Fruit fly (Drosophila melanogaster): ENCODE results near the gene Kdm2.

Kdm2 gene

dm6 chr3R:9055119-9056105 lies 3.1 kb downstream of the Kdm2 start (continued):
- TF ChIP-seq CG11902 (GFP tag; optimal IDR thresholded peaks at IDR 0.05) (peak; percentile 81), CG10669 (GFP tag; optimal IDR thresholded peaks at IDR 0.05) (peak; percentile 86), CG34406 (GFP tag; optimal IDR thresholded peaks at IDR 0.05) (peak; percentile 90), spab (GFP tag; optimal IDR thresholded peaks at IDR 0.05) (peak; percentile 83), Lpt (GFP tag; optimal IDR thresholded peaks at IDR 0.05) (peak; percentile 66), cyc (GFP tag; optimal IDR thresholded peaks at IDR 0.05) (peak; percentile 90), CG6163 (GFP tag; IDR thresholded peaks at IDR 0.05) (no peak), eg (GFP tag; IDR thresholded peaks at IDR 0.05) (no peak), topi (GFP tag; optimal IDR thresholded peaks at IDR 0.05) (peak; percentile 96), Hr39 (GFP tag; optimal IDR thresholded peaks at IDR 0.05) (peak; percentile 88), Ets21C (GFP tag; optimal IDR thresholded peaks at IDR 0.05) (peak; percentile 76), Eip75B (GFP tag; optimal IDR thresholded peaks at IDR 0.05) (peak; percentile 86), CG8119 (GFP tag; IDR thresholded peaks at IDR 0.05) (no peak), pdm3 (GFP tag; optimal IDR thresholded peaks at IDR 0.05) (peak; percentile 87), CG31627 (GFP tag; optimal IDR thresholded peaks at IDR 0.05) (peak; percentile 89), CG3032 (tag; optimal IDR thresholded peaks at IDR 0.05) (peak; percentile 90)

DNA sequence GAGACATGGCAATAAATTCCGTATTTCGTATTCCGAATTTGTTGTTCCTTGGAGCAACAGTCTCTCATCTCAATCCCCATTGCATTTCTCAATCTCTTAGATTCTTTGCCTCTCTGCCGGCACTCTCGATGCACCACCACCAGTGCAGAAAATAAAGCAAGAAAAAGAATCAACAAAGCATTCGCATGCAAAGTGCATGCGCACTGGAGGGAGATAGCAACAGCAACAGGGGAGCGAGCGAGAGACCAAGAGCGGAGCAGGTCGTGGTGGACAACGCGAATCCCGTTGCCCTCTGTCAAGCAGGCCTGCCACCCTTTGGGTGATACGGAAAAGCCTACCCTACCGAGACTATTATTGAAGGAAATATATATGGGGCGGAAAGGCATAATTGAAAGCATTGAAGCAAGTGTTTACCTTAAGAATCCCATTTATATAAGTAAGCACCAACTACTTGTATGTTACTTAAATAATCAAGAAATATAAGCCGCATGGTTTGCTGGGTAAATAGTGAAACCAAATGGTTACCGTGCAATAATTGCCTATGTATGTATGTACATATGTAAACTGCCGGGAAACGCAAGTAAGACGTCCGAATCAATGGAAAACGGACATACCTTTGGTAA lies 4.2 kb downstream of the Kdm2 start:
- peak; percentile 55 for TF ChIP-seq CG16779 (tag; optimal IDR thresholded peaks at IDR 0.05)
- no peak for TF ChIP-seq achi (GFP tag; optimal IDR thresholded peaks at IDR 0.05)
- no peak for TF ChIP-seq pdm3 (GFP tag; optimal IDR thresholded peaks at IDR 0.05)
- no peak for TF ChIP-seq CG4318 (GFP tag; optimal IDR thresholded peaks at IDR 0.05)
- peak; percentile 92 for TF ChIP-seq svp (GFP tag)
- no peak for TF ChIP-seq Hr39 (GFP tag; optimal IDR thresholded peaks at IDR 0.05)
- peak; percentile 83 for TF ChIP-seq fkh (GFP tag; optimal IDR thresholded peaks at IDR 0.05)
- TF ChIP-seq fd59A (GFP tag; optimal IDR thresholded peaks at IDR 0.05) = peak; percentile 30
- no peak for TF ChIP-seq CG8319 (GFP tag; optimal IDR thresholded peaks at IDR 0.05)
- TF ChIP-seq dsx (GFP tag; optimal IDR thresholded peaks at IDR 0.05; ENCODE audit: poor library complexity, severe bottlenecking) = peak; percentile 67
- peak; percentile 66 for TF ChIP-seq Lpt (GFP tag; optimal IDR thresholded peaks at IDR 0.05)
- peak; percentile 13 for TF ChIP-seq Met (GFP tag; optimal IDR thresholded peaks at IDR 0.05)
- no peak for TF ChIP-seq CG11294 (GFP tag; IDR thresholded peaks at IDR 0.05)
- TF ChIP-seq CG3032 (tag; optimal IDR thresholded peaks at IDR 0.05) = peak; percentile 59
- no peak for TF ChIP-seq CG15336 (GFP tag; IDR thresholded peaks at IDR 0.05)
- TF ChIP-seq CG32006 (GFP tag; optimal IDR thresholded peaks at IDR 0.05) = no peak
- no peak for TF ChIP-seq Gug (GFP tag; IDR thresholded peaks at IDR 0.05)
- no peak for TF ChIP-seq Sox15 (GFP tag; optimal IDR thresholded peaks at IDR 0.05)
- TF ChIP-seq Hr38 (GFP tag; optimal IDR thresholded peaks at IDR 0.05) = no peak
- TF ChIP-seq acj6 (GFP tag; optimal IDR thresholded peaks at IDR 0.05) = no peak
- TF ChIP-seq CG11902 (GFP tag; optimal IDR thresholded peaks at IDR 0.05) = no peak
- peak; percentile 37 for TF ChIP-seq spab (GFP tag; optimal IDR thresholded peaks at IDR 0.05)
- no peak for TF ChIP-seq lz (GFP tag; optimal IDR thresholded peaks at IDR 0.05)
- no peak for TF ChIP-seq vri (GFP tag; optimal IDR thresholded peaks at IDR 0.05)
- peak; percentile 35 for TF ChIP-seq CG3919 (GFP tag; optimal IDR thresholded peaks at IDR 0.05)
- peak; percentile 8 for TF ChIP-seq Eip75B (GFP tag; optimal IDR thresholded peaks at IDR 0.05)
- TF ChIP-seq fd85E (GFP tag; optimal IDR thresholded peaks at IDR 0.05) = peak; percentile 11
- TF ChIP-seq CG6808 (GFP tag; optimal IDR thresholded peaks at IDR 0.05) = peak; percentile 74
- TF ChIP-seq esn (GFP tag; optimal IDR thresholded peaks at IDR 0.05) = no peak
- TF ChIP-seq CG10669 (GFP tag; optimal IDR thresholded peaks at IDR 0.05) = peak; percentile 59
- peak; percentile 72 for TF ChIP-seq CG9139 (GFP tag; optimal IDR thresholded peaks at IDR 0.05)
- no peak for TF ChIP-seq topi (GFP tag; optimal IDR thresholded peaks at IDR 0.05)
- TF ChIP-seq Hr4 (GFP tag; optimal IDR thresholded peaks at IDR 0.05) = no peak
- TF ChIP-seq salr (GFP tag; optimal IDR thresholded peaks at IDR 0.05) = peak in 1 of 2 experiments; percentile 59
- TF ChIP-seq eg (GFP tag; IDR thresholded peaks at IDR 0.05) = no peak
- TF ChIP-seq CG6792 (GFP tag; optimal IDR thresholded peaks at IDR 0.05) = peak; percentile 9
- TF ChIP-seq Ets21C (GFP tag; optimal IDR thresholded peaks at IDR 0.05) = no peak
- TF ChIP-seq cyc (GFP tag; optimal IDR thresholded peaks at IDR 0.05) = no peak
- peak; percentile 13 for TF ChIP-seq net (GFP tag; optimal IDR thresholded peaks at IDR 0.05)
- TF ChIP-seq CG1621 (tag; optimal IDR thresholded peaks at IDR 0.05) = peak; percentile 74
- TF ChIP-seq Smox (GFP tag; optimal IDR thresholded peaks at IDR 0.05) = no peak
- TF ChIP-seq CG8119 (GFP tag; IDR thresholded peaks at IDR 0.05) = no peak
